Worm (Caenorhabditis elegans): ENCODE measurements around the gene F26A1.8.

- TF ChIP-seq hnd-1 (tag; optimal IDR thresholded peaks at IDR 0.05) (no peak), ets-7 (tag; optimal IDR thresholded peaks at IDR 0.05) (no peak), tbx-11 (GFP tag; IDR thresholded peaks at IDR 0.05) (no peak)
These were observed 15.4 kb upstream of the F26A1.8 start, which contains the start of the genes acbp-7 and F26A1.19 for ce11 chrIII:4837429-4837828.
